Worm (Caenorhabditis elegans) whole organism, mixed stage, embryonic: ENCODE data around the gene C29F7.3.

ENCODE experiments used
- M03D4.4 ChIP-seq: sonication (generic microtip); optimal IDR thresholded peaks from 2 replicates; lab custom pipeline; 2017; ENCODE audit warnings: mild to moderate bottlenecking, missing genetic modification characterization, missing compliant biosample characterization
- bed-3 ChIP-seq: fragments of 200-800 bp; sonication (Bioruptor generic); optimal IDR thresholded peaks from 3 replicates; lab custom pipeline; 2018; ENCODE audit warnings: mild to moderate bottlenecking, missing genetic modification characterization, moderate library complexity, missing compliant biosample characterization
- blmp-1 ChIP-seq: fragments of 150-350 bp; optimal IDR thresholded peaks from 2 replicates; lab custom pipeline; 2014; ENCODE audit warnings: missing biosample characterization, missing genetic modification characterization
- ceh-43 ChIP-seq: fragments of 200-800 bp; sonication (Bioruptor generic); optimal IDR thresholded peaks from 2 replicates; lab custom pipeline; 2018; ENCODE audit warnings: mild to moderate bottlenecking, missing genetic modification characterization, moderate library complexity, missing compliant biosample characterization
- ceh-83 ChIP-seq: fragments of 200-800 bp; sonication (Bioruptor generic); optimal IDR thresholded peaks from 2 replicates; lab custom pipeline; 2018; ENCODE audit warnings: mild to moderate bottlenecking, missing genetic modification characterization, missing compliant biosample characterization
- ces-1 ChIP-seq: fragments of 150-350 bp; optimal IDR thresholded peaks from 2 replicates; lab custom pipeline; 2014; ENCODE audit warnings: missing biosample characterization, missing genetic modification reagents, missing genetic modification characterization
- cnd-1 ChIP-seq: fragments of 200-800 bp; sonication (Bioruptor generic); optimal IDR thresholded peaks from 2 replicates; lab custom pipeline; 2018; ENCODE audit warnings: mild to moderate bottlenecking, missing genetic modification characterization, missing compliant biosample characterization
- drap-1 ChIP-seq: fragments of 200-800 bp; sonication (Bioruptor generic); optimal IDR thresholded peaks from 3 replicates; lab custom pipeline; 2018; ENCODE audit warnings: mild to moderate bottlenecking, missing genetic modification characterization, missing compliant biosample characterization
- elt-1 ChIP-seq: sonication (generic microtip); optimal IDR thresholded peaks from 2 replicates; lab custom pipeline; 2017; ENCODE audit warnings: missing genetic modification characterization, mild to moderate bottlenecking, missing compliant biosample characterization, antibody characterized with exemption, moderate library complexity, borderline replicate concordance; ENCODE audit not compliant: insufficient read depth
- elt-3 ChIP-seq: fragments of 150-350 bp; optimal IDR thresholded peaks from 2 replicates; lab custom pipeline; 2014; ENCODE audit warnings: missing biosample characterization, missing genetic modification characterization
- flh-1 ChIP-seq: fragments of 200-800 bp; sonication (Bioruptor generic); optimal IDR thresholded peaks from 2 replicates; lab custom pipeline; 2018; ENCODE audit warnings: mild to moderate bottlenecking, missing genetic modification characterization, moderate library complexity, missing compliant biosample characterization
- ham-2 ChIP-seq: fragments of 200-800 bp; sonication (Bioruptor generic); optimal IDR thresholded peaks from 2 replicates; lab custom pipeline; 2018; ENCODE audit warnings: mild to moderate bottlenecking, missing genetic modification characterization, missing compliant biosample characterization
- lin-32 ChIP-seq: fragments of 200-800 bp; sonication (Bioruptor generic); optimal IDR thresholded peaks from 2 replicates; lab custom pipeline; 2018; ENCODE audit warnings: mild to moderate bottlenecking, missing genetic modification characterization, missing compliant biosample characterization
- mep-1 ChIP-seq: fragments of 150-350 bp; optimal IDR thresholded peaks from 2 replicates; lab custom pipeline; 2017; ENCODE audit warnings: missing biosample characterization, missing genetic modification reagents, missing genetic modification characterization, inconsistent platforms
- mls-2 ChIP-seq: sonication (generic microtip); optimal IDR thresholded peaks from 2 replicates; lab custom pipeline; 2016; ENCODE audit warnings: mild to moderate bottlenecking, missing genetic modification characterization, moderate library complexity, missing compliant biosample characterization
- nhr-12 ChIP-seq: fragments of 150-350 bp; optimal IDR thresholded peaks from 2 replicates; lab custom pipeline; 2014; ENCODE audit warnings: missing biosample characterization, missing genetic modification characterization
- nhr-2 ChIP-seq: fragments of 150-350 bp; optimal IDR thresholded peaks from 2 replicates; lab custom pipeline; 2014; ENCODE audit warnings: missing biosample characterization, missing genetic modification characterization
- nhr-28 ChIP-seq: fragments of 150-350 bp; optimal IDR thresholded peaks from 2 replicates; lab custom pipeline; 2014; ENCODE audit warnings: missing biosample characterization, missing genetic modification characterization
- sem-2 ChIP-seq: fragments of 200-800 bp; sonication (Bioruptor generic); optimal IDR thresholded peaks from 2 replicates; lab custom pipeline; 2018; ENCODE audit warnings: mild to moderate bottlenecking, missing genetic modification characterization, missing compliant biosample characterization
- snpc-4 ChIP-seq: fragments of 150-350 bp; optimal IDR thresholded peaks from 2 replicates; lab custom pipeline; 2014; ENCODE audit warnings: missing biosample characterization, missing genetic modification characterization
- sptf-1 ChIP-seq: sonication (generic microtip); optimal IDR thresholded peaks from 2 replicates; lab custom pipeline; 2017; ENCODE audit warnings: mild to moderate bottlenecking, missing genetic modification characterization, moderate library complexity, missing compliant biosample characterization
- tbx-8 ChIP-seq: fragments of 200-800 bp; sonication (Bioruptor generic); optimal IDR thresholded peaks from 2 replicates; lab custom pipeline; 2018; ENCODE audit warnings: mild to moderate bottlenecking, missing genetic modification characterization, moderate library complexity, missing compliant biosample characterization
- unc-120 ChIP-seq: sonication (generic microtip); optimal IDR thresholded peaks from 2 replicates; lab custom pipeline; 2017; ENCODE audit warnings: missing genetic modification characterization, missing compliant biosample characterization; ENCODE audit not compliant: poor library complexity, severe bottlenecking
- unc-39 ChIP-seq: fragments of 150-350 bp; optimal IDR thresholded peaks from 2 replicates; lab custom pipeline; 2014; ENCODE audit warnings: missing biosample characterization, missing genetic modification characterization
- unc-62 ChIP-seq: fragments of 150-350 bp; optimal IDR thresholded peaks from 2 replicates; lab custom pipeline; 2014; ENCODE audit warnings: missing biosample characterization, missing genetic modification reagents, missing genetic modification characterization
- zip-8 ChIP-seq: fragments of 150-350 bp; optimal IDR thresholded peaks from 2 replicates; lab custom pipeline; 2014; ENCODE audit warnings: missing biosample characterization, missing genetic modification characterization
- ztf-11 ChIP-seq: fragments of 150-350 bp; optimal IDR thresholded peaks from 2 replicates; lab custom pipeline; 2014; ENCODE audit warnings: missing biosample characterization, missing genetic modification characterization

The C29F7.3 gene

ce11 chrX:13456442-13456841 is 36.7 kb upstream of the C29F7.3 start, which contains the start of gene flr-1:
Gene flr-1 (minus strand): TSS chrX:13456542.
- TF ChIP-seq snpc-4 (tag; lab: Kevin White, UChicago) (no peak), unc-62 (no peak), blmp-1 (tag; lab: Kevin White, UChicago) (no peak), drap-1 (GFP tag; lab: Kevin White, UChicago) (no peak)
- TF ChIP-seq, all 35 proteins: peak for 0

DNA sequence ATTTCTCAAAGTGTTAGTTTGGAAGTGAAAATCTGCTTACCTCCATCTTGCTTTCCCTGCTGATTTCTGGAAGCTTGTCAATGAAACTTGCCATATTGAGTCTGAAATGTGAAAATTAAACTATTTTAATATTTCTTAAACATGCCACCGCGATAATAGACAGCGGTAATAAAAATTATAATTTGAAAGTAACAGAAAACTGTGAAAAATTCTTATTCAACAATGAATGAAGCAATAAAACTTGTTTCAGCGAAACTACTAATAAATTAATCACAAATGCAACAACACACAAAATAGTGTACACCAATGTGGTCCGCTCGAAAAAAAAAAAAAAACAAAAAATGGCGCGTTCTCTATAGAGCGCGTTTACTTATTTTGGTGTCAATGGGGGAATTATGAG is 31.8 kb upstream of the C29F7.3 start, which contains the start of gene F02D10.6:
F02D10.6 (minus strand) TSS at position 101 of the 400 bp plus-strand sequence.
- TF ChIP-seq nhr-2 (tag; lab: Kevin White, UChicago) (no peak), nhr-12 (no peak), nhr-28 (tag; lab: Kevin White, UChicago) (no peak), bed-3 (no peak), cnd-1 (tag; lab: Kevin White, UChicago) (no peak), tbx-8 (GFP tag; lab: Kevin White, UChicago) (no peak), ztf-11 (tag; lab: Kevin White, UChicago) (no peak), unc-39 (tag; lab: Kevin White, UChicago) (no peak)

ce11 chrX:13448665-13449099 is 28.9 kb upstream of the C29F7.3 start:
- peak; percentile 54 for TF ChIP-seq unc-120 (tag; lab: Kevin White, UChicago)
- peak; percentile 88 for TF ChIP-seq sptf-1 (tag; lab: Kevin White, UChicago)
- peak; percentile 43 for TF ChIP-seq bed-3
- peak; percentile 39 for TF ChIP-seq tbx-8 (GFP tag; lab: Kevin White, UChicago)
- TF ChIP-seq ces-1 (GFP tag; lab: Kevin White, UChicago): peak; percentile 27
- TF ChIP-seq lin-32 (GFP tag; lab: Kevin White, UChicago): peak; percentile 64
- TF ChIP-seq ham-2 (GFP tag; lab: Kevin White, UChicago): peak; percentile 69
- peak; percentile 46 for TF ChIP-seq sem-2
- peak; percentile 64 for TF ChIP-seq ceh-43
- TF ChIP-seq drap-1 (GFP tag; lab: Kevin White, UChicago): peak; percentile 83
- TF ChIP-seq mep-1 (tag; lab: Kevin White, UChicago): peak; percentile 6
- peak; percentile 83 for TF ChIP-seq ceh-83 (GFP tag; lab: Kevin White, UChicago)
- peak; percentile 65 for TF ChIP-seq M03D4.4 (tag; lab: Kevin White, UChicago)
- TF ChIP-seq flh-1 (GFP tag; lab: Kevin White, UChicago): peak; percentile 21
- peak; percentile 87 for TF ChIP-seq mls-2 (tag; lab: Kevin White, UChicago)
- peak; percentile 31 for TF ChIP-seq cnd-1 (tag; lab: Kevin White, UChicago)

DNA sequence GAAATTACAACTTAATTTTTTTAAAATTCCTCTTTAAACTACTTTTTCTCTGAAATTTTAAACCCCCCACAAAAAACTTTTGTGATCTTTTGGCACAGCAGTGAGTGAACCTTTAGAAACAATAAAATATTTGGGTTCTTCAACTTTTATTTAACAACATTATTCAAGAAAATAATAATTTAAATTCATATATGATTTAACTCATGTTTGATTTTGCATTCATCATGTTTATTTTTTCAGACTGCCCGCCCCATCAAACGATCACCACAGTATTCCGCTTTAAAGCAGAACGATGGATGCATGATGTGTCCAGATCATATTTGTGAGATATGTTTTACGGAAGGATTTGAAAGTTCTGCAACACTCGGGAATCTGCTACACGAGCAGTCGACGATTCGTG is 26.7 kb upstream of the C29F7.3 start, which contains the start of gene set-8:
set-8 (plus strand) TSS at position 301 of the 400 bp plus-strand sequence.
- TF ChIP-seq ces-1 (GFP tag; lab: Kevin White, UChicago) (no peak), ham-2 (GFP tag; lab: Kevin White, UChicago) (no peak), unc-39 (tag; lab: Kevin White, UChicago) (no peak), sem-2 (no peak), zip-8 (tag; lab: Kevin White, UChicago) (no peak), ceh-83 (GFP tag; lab: Kevin White, UChicago) (no peak)

DNA sequence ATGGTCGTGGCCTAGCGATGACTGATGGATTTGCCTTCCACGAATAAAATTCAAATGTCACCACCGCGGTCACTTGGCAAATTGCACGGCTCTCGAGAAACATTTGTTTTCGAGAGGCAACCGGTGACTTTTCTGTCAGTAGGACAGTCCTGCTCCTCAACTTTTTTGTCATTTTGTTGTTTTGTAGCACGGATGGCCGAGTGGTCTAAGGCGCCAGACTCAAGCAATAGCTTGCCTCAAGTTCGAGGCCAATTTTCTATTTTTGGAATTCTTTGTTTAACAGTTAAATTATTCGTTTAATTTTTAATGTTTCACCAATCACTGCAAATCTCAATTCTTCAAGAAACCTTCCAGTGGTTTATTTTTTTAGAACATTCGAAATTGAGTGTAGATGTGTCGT is 24.5 kb upstream of the C29F7.3 start:
- no peak for TF ChIP-seq nhr-2 (tag; lab: Kevin White, UChicago)
- no peak for TF ChIP-seq flh-1 (GFP tag; lab: Kevin White, UChicago)
- no peak for TF ChIP-seq blmp-1 (tag; lab: Kevin White, UChicago)
- TF ChIP-seq drap-1 (GFP tag; lab: Kevin White, UChicago): no peak

DNA sequence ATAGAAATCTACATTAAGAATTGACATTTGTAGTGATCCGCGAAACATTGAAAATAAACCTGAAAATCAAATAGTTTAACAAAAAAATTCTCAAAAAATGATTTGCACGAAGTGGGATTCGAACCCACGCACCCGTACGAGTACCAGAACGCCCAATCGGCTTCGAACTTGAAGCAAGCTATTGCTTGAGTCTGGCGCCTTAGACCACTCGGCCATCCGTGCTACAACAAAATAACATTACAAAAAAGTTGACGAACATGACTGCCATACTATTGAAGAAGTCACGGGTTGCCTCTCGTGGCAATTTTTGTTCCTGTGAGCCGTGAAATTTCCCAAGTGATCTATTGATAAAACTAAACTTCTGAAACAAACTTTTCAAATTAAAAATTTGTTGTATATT is 23.5 kb upstream of the C29F7.3 start:
- no peak for TF ChIP-seq snpc-4 (tag; lab: Kevin White, UChicago)
- TF ChIP-seq elt-1 (tag; lab: Kevin White, UChicago): no peak
- TF ChIP-seq lin-32 (GFP tag; lab: Kevin White, UChicago): no peak
- TF ChIP-seq elt-3 (tag; lab: Kevin White, UChicago): no peak
- TF ChIP-seq, all 35 proteins: peak for 0
